Fruit fly (Drosophila melanogaster) whole organism, embryonic: ENCODE data around the gene Wnt6.

Experiments
- Asciz ChIP-seq: fragments of 200-800 bp; sonication (Bioruptor generic); optimal IDR thresholded peaks from 2 replicates; lab custom pipeline; 2017; ENCODE audit warnings: missing biosample characterization, mild to moderate bottlenecking, missing genetic modification characterization, missing genetic modification reagents
- CG10274 ChIP-seq: fragments of 200-800 bp; sonication (Bioruptor generic); optimal IDR thresholded peaks from 3 replicates; lab custom pipeline; 2017; ENCODE audit warnings: missing biosample characterization, mild to moderate bottlenecking, missing genetic modification characterization
- CG10959 ChIP-seq: fragments of 200-800 bp; sonication (Bioruptor generic); IDR thresholded peaks from 2 replicates; pipeline ENCODE4 v1.3.6; 2022; ENCODE audit warnings: missing biosample characterization, missing genetic modification characterization
- CG11085 ChIP-seq: fragments of 200-800 bp; sonication (Bioruptor generic); IDR thresholded peaks from 2 replicates; pipeline ENCODE4 v1.3.6; 2022; ENCODE audit warnings: missing biosample characterization, missing genetic modification characterization
- CG11247 ChIP-seq: fragments of 200-800 bp; sonication (Bioruptor generic); IDR thresholded peaks from 2 replicates; pipeline ENCODE4 v1.3.6; 2022; ENCODE audit warnings: missing biosample characterization, missing genetic modification characterization
- CG12104 ChIP-seq: fragments of 200-800 bp; sonication (Bioruptor generic); optimal IDR thresholded peaks from 3 replicates; lab custom pipeline; 2016; ENCODE audit warnings: missing biosample characterization, missing genetic modification characterization
- CG13296 ChIP-seq: fragments of 200-800 bp; sonication (Bioruptor generic); optimal IDR thresholded peaks from 3 replicates; lab custom pipeline; 2018; ENCODE audit warnings: missing biosample characterization, mild to moderate bottlenecking, missing genetic modification characterization
- CG13424 ChIP-seq: fragments of 200-800 bp; sonication (Bioruptor generic); optimal IDR thresholded peaks from 2 replicates; lab custom pipeline; 2019; ENCODE audit warnings: missing biosample characterization, mild to moderate bottlenecking, missing genetic modification characterization, moderate library complexity
- CG15479 ChIP-seq: fragments of 200-800 bp; sonication (Bioruptor generic); optimal IDR thresholded peaks from 3 replicates; lab custom pipeline; 2019; ENCODE audit warnings: missing biosample characterization, mild to moderate bottlenecking, missing genetic modification characterization, moderate library complexity
- CG16815 ChIP-seq: fragments of 200-800 bp; sonication (Bioruptor generic); optimal IDR thresholded peaks from 3 replicates; lab custom pipeline; 2017; ENCODE audit warnings: missing biosample characterization, mild to moderate bottlenecking, missing genetic modification characterization
- CG17568 ChIP-seq: fragments of 200-800 bp; sonication (Bioruptor generic); optimal IDR thresholded peaks from 2 replicates; lab custom pipeline; 2018; ENCODE audit warnings: missing biosample characterization, mild to moderate bottlenecking, missing genetic modification characterization, moderate library complexity
- CG17912 ChIP-seq: fragments of 200-800 bp; sonication (Bioruptor generic); optimal IDR thresholded peaks from 2 replicates; lab custom pipeline; 2018; ENCODE audit warnings: missing biosample characterization, mild to moderate bottlenecking, missing genetic modification characterization
- CG18764 ChIP-seq: fragments of 200-800 bp; sonication (Bioruptor generic); optimal IDR thresholded peaks from 3 replicates; lab custom pipeline; 2016; ENCODE audit warnings: missing biosample characterization, missing genetic modification characterization
- CG2116 ChIP-seq: fragments of 200-800 bp; sonication (Bioruptor generic); optimal IDR thresholded peaks from 3 replicates; lab custom pipeline; 2018; ENCODE audit warnings: missing biosample characterization, mild to moderate bottlenecking, missing genetic modification characterization
- CG2202 ChIP-seq: fragments of 200-800 bp; sonication (Bioruptor generic); optimal IDR thresholded peaks from 2 replicates; lab custom pipeline; 2018; ENCODE audit warnings: missing biosample characterization, mild to moderate bottlenecking, missing genetic modification characterization
- CG2875 ChIP-seq: fragments of 200-800 bp; sonication (Bioruptor generic); optimal IDR thresholded peaks from 2 replicates; lab custom pipeline; 2017; ENCODE audit warnings: missing biosample characterization, mild to moderate bottlenecking, missing genetic modification characterization, missing genetic modification reagents
- CG3065 ChIP-seq: fragments of 200-800 bp; sonication (Bioruptor generic); optimal IDR thresholded peaks from 2 replicates; lab custom pipeline; 2016; ENCODE audit warnings: missing biosample characterization, missing genetic modification characterization
- CG4328 ChIP-seq: fragments of 200-800 bp; sonication (Bioruptor generic); optimal IDR thresholded peaks from 3 replicates; lab custom pipeline; 2017; ENCODE audit warnings: missing biosample characterization, missing genetic modification reagents, missing genetic modification characterization
- CG6683 ChIP-seq: fragments of 200-800 bp; sonication (Bioruptor generic); optimal IDR thresholded peaks from 2 replicates; lab custom pipeline; 2017; ENCODE audit warnings: missing biosample characterization, mild to moderate bottlenecking, missing genetic modification characterization, missing genetic modification reagents
- CG7372 ChIP-seq: fragments of 200-800 bp; sonication (Bioruptor generic); IDR thresholded peaks from 2 replicates; pipeline ENCODE4 v1.3.6; 2022; ENCODE audit warnings: missing biosample characterization, missing genetic modification characterization
- CG7786 ChIP-seq: fragments of 200-800 bp; sonication (Bioruptor generic); optimal IDR thresholded peaks from 2 replicates; lab custom pipeline; 2016; ENCODE audit warnings: missing biosample characterization, missing genetic modification characterization
- CG9876 ChIP-seq: fragments of 200-800 bp; sonication (Bioruptor generic); optimal IDR thresholded peaks from 2 replicates; lab custom pipeline; 2016; ENCODE audit warnings: missing biosample characterization, missing genetic modification characterization
- MTF-1 ChIP-seq: fragments of 200-800 bp; sonication (Bioruptor generic); optimal IDR thresholded peaks from 2 replicates; lab custom pipeline; 2018; ENCODE audit warnings: missing biosample characterization, mild to moderate bottlenecking, missing genetic modification characterization, borderline replicate concordance
- Meics ChIP-seq: fragments of 200-800 bp; sonication (Bioruptor generic); optimal IDR thresholded peaks from 2 replicates; lab custom pipeline; 2017; ENCODE audit warnings: missing biosample characterization, mild to moderate bottlenecking, missing genetic modification characterization
- PHDP ChIP-seq: fragments of 200-800 bp; sonication (Bioruptor generic); optimal IDR thresholded peaks from 3 replicates; lab custom pipeline; 2018; ENCODE audit warnings: missing biosample characterization, mild to moderate bottlenecking, missing genetic modification characterization, moderate library complexity
- Scr ChIP-seq: fragments of 200-800 bp; sonication (Bioruptor generic); IDR thresholded peaks from 2 replicates; pipeline ENCODE4 v1.3.6; 2022; ENCODE audit warnings: missing biosample characterization, missing genetic modification characterization; ENCODE audit not compliant: partially characterized antibody
- bsh ChIP-seq, 2 experiments: fragments of 200-800 bp; sonication (Bioruptor generic); optimal IDR thresholded peaks; 2 replicates each; lab custom pipeline; 2017 to 2018; ENCODE audit warnings: mild to moderate bottlenecking in 2 of 2, missing biosample characterization in 2 of 2, missing genetic modification characterization in 2 of 2, moderate library complexity in 1 of 2
- cas ChIP-seq: fragments of 200-800 bp; sonication (Bioruptor generic); IDR thresholded peaks from 2 replicates; pipeline ENCODE4 v1.3.6; 2022; ENCODE audit warnings: missing biosample characterization, missing genetic modification characterization
- chif ChIP-seq, 2 experiments: fragments of 200-800 bp; sonication (Bioruptor generic); optimal IDR thresholded peaks; 3 replicates each; lab custom pipeline; 2016; ENCODE audit warnings: missing biosample characterization in 2 of 2, missing genetic modification characterization in 2 of 2
- fd3F ChIP-seq: fragments of 200-800 bp; sonication (Bioruptor generic); optimal IDR thresholded peaks from 2 replicates; lab custom pipeline; 2018; ENCODE audit warnings: missing biosample characterization, mild to moderate bottlenecking, missing genetic modification characterization, moderate library complexity
- gcm2 ChIP-seq: fragments of 200-800 bp; sonication (Bioruptor generic); optimal IDR thresholded peaks from 2 replicates; lab custom pipeline; 2016; ENCODE audit warnings: missing biosample characterization, missing genetic modification characterization
- kay ChIP-seq: fragments of 200-800 bp; sonication (Bioruptor generic); optimal IDR thresholded peaks from 2 replicates; lab custom pipeline; 2016; ENCODE audit warnings: missing biosample characterization, missing genetic modification characterization
- lmd ChIP-seq: fragments of 200-800 bp; sonication (Bioruptor generic); IDR thresholded peaks from 2 replicates; pipeline ENCODE4 v1.3.6; 2022; ENCODE audit warnings: missing biosample characterization, missing genetic modification characterization
- mam ChIP-seq: fragments of 200-800 bp; sonication (Bioruptor generic); optimal IDR thresholded peaks from 3 replicates; lab custom pipeline; 2016; ENCODE audit warnings: missing biosample characterization, missing genetic modification characterization
- pb ChIP-seq: fragments of 200-800 bp; sonication (Bioruptor generic); optimal IDR thresholded peaks from 3 replicates; lab custom pipeline; 2016; ENCODE audit warnings: missing biosample characterization, missing genetic modification characterization
- peb ChIP-seq: fragments of 200-800 bp; sonication (Bioruptor generic); IDR thresholded peaks from 2 replicates; pipeline ENCODE4 v1.3.6; 2022; ENCODE audit warnings: missing biosample characterization, missing genetic modification characterization
- prd ChIP-seq, 3 experiments: fragments of >200 bp in 2 of 3; fragments of 200-800 bp in 1 of 3; sonication (Bioruptor generic) in 1 of 3; optimal IDR thresholded peaks in 2 of 3; IDR thresholded peaks in 1 of 3; 2 replicates in 2 of 3; 3 replicates in 1 of 3; pipeline versions ENCODE4 v1.3.6 to Lab custom; 2017 to 2022; ENCODE audit warnings: missing biosample characterization in 1 of 3, missing genetic modification characterization in 1 of 3
- pum ChIP-seq: fragments of 200-800 bp; sonication (Bioruptor generic); optimal IDR thresholded peaks from 2 replicates; lab custom pipeline; 2016; ENCODE audit warnings: missing biosample characterization, missing genetic modification characterization
- pzg ChIP-seq: fragments of 200-800 bp; sonication (Bioruptor generic); optimal IDR thresholded peaks from 3 replicates; lab custom pipeline; 2018; ENCODE audit warnings: missing biosample characterization, mild to moderate bottlenecking, missing genetic modification characterization, moderate library complexity
- seq ChIP-seq: fragments of 200-800 bp; sonication (Bioruptor generic); IDR thresholded peaks from 2 replicates; pipeline ENCODE4 v1.3.6; 2022; ENCODE audit warnings: missing biosample characterization, missing genetic modification characterization
- stwl ChIP-seq: fragments of 200-800 bp; sonication (Bioruptor generic); optimal IDR thresholded peaks from 3 replicates; lab custom pipeline; 2018; ENCODE audit warnings: missing biosample characterization, mild to moderate bottlenecking, missing genetic modification characterization, moderate library complexity
- tll ChIP-seq, 2 experiments: fragments of 200-800 bp in 1 of 2; fragments of >200 bp in 1 of 2; sonication (Bioruptor generic) in 1 of 2; optimal IDR thresholded peaks; 2 replicates each; lab custom pipeline; 2017 to 2019; ENCODE audit warnings: missing biosample characterization in 2 of 2, missing genetic modification characterization in 2 of 2, mild to moderate bottlenecking in 1 of 2, moderate library complexity in 1 of 2
- tna ChIP-seq: fragments of 200-800 bp; sonication (Bioruptor generic); IDR thresholded peaks from 2 replicates; pipeline ENCODE4 v1.3.6; 2022; ENCODE audit warnings: missing biosample characterization, missing genetic modification characterization; ENCODE audit not compliant: partially characterized antibody
- unc-4 ChIP-seq: fragments of 200-800 bp; sonication (Bioruptor generic); IDR thresholded peaks from 2 replicates; pipeline ENCODE4 v1.3.6; 2022; ENCODE audit warnings: missing biosample characterization, missing genetic modification characterization; ENCODE audit not compliant: partially characterized antibody
- unpg ChIP-seq: fragments of 200-800 bp; sonication (Bioruptor generic); optimal IDR thresholded peaks from 3 replicates; lab custom pipeline; 2018; ENCODE audit warnings: missing biosample characterization, mild to moderate bottlenecking, missing genetic modification characterization, moderate library complexity
- vfl ChIP-seq: fragments of 200-800 bp; sonication (Bioruptor generic); optimal IDR thresholded peaks from 2 replicates; lab custom pipeline; 2016; ENCODE audit warnings: missing biosample characterization, missing genetic modification characterization
- vnd ChIP-seq: fragments of 200-800 bp; sonication (Bioruptor generic); IDR thresholded peaks from 3 replicates; pipeline ENCODE4 v1.3.6; 2022; ENCODE audit warnings: missing biosample characterization, missing genetic modification characterization; ENCODE audit not compliant: partially characterized antibody
- wek ChIP-seq: fragments of 200-800 bp; sonication (Bioruptor generic); optimal IDR thresholded peaks from 3 replicates; lab custom pipeline; 2018; ENCODE audit warnings: missing biosample characterization, mild to moderate bottlenecking, missing genetic modification characterization, moderate library complexity

Wnt6 gene

DNA sequence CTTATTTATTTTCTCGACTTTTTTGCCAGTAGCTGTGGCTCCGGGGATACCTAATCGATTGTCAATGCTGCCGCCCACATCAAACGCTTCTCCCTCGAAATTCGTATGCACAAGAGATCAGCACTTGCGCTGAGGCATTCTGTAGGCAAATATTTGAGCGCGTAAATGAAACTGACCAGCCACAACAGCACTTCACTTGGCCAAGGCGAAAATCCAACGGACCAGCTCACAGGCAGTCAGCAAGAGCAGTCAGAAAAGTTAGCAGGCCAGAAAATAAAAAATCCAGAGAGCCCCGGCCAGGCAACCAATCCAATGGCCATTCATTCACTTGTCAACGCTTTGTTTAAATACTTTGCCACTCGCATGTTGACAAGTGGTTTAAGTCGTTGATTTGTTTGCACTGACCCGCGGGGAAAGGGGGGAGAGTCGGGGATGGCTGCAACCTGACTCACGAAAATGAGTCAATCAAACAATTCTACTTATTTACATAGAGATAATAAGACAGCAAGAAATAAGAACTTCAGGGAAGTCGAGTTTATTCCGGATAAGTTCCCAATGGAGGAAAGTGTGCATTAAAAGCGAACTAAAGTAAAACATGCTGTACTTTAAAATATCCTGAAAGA is 6.0 kb downstream of the Wnt6 start (continued):
- no peak for TF ChIP-seq CG10274 (GFP tag; lab: Kevin White, UChicago)
- no peak for TF ChIP-seq tll (GFP tag; optimal IDR thresholded peaks at IDR 0.05; lab: Kevin White, UChicago)
- peak; percentile 54 for TF ChIP-seq CG2202 (tag; lab: Kevin White, UChicago)
- TF ChIP-seq peb (GFP tag; lab: Robert Waterston, UW) = no peak
- TF ChIP-seq fd3F = no peak
- no peak for TF ChIP-seq CG7372 (GFP tag; lab: Robert Waterston, UW)
- TF ChIP-seq stwl = no peak
- TF ChIP-seq cas (GFP tag; lab: Robert Waterston, UW) = no peak
- no peak; the same call in 1 of the 2 replicates for TF ChIP-seq CG11247 (GFP tag; lab: Robert Waterston, UW)
- peak; percentile 10 for TF ChIP-seq CG13296 (GFP tag; lab: Kevin White, UChicago)
- peak; percentile 50 for TF ChIP-seq Asciz (GFP tag; lab: Kevin White, UChicago)
- TF ChIP-seq CG12104 = no peak
- peak; percentile 28 for TF ChIP-seq MTF-1 (GFP tag; lab: Kevin White, UChicago)
- TF ChIP-seq CG13424 = peak; percentile 3
- no peak for TF ChIP-seq CG11085
- TF ChIP-seq unpg (GFP tag; lab: Kevin White, UChicago) = no peak
- TF ChIP-seq chif (GFP tag; optimal IDR thresholded peaks at IDR 0.05; lab: Kevin White, UChicago) = peak in 1 of 2 experiments; percentile 29
- TF ChIP-seq unc-4 (GFP tag; lab: Robert Waterston, UW) = no peak
- TF ChIP-seq CG17568 (GFP tag; lab: Kevin White, UChicago) = peak; percentile 12
- peak; percentile 8 for TF ChIP-seq CG2116 (GFP tag; lab: Kevin White, UChicago)
- no peak for TF ChIP-seq PHDP (tag; lab: Kevin White, UChicago)
- no peak; the same call in 1 of the 2 replicates for TF ChIP-seq seq (GFP tag; lab: Robert Waterston, UW)
- TF ChIP-seq pzg (GFP tag; lab: Kevin White, UChicago) = no peak
- TF ChIP-seq prd (optimal IDR thresholded peaks at IDR 0.05; lab: Kevin White, UChicago) = no peak
- TF ChIP-seq prd (GFP tag; IDR thresholded peaks at IDR 0.05; lab: Robert Waterston, UW) = peak; percentile 38; the same call in 1 of the 3 replicates
- no peak for TF ChIP-seq CG18764
- TF ChIP-seq kay (GFP tag; lab: Kevin White, UChicago) = no peak
- no peak for TF ChIP-seq CG6683
- no peak for TF ChIP-seq CG3065 (GFP tag; lab: Kevin White, UChicago)
- TF ChIP-seq CG17912 = no peak
- no peak for TF ChIP-seq Scr (GFP tag; lab: Robert Waterston, UW)
- no peak for TF ChIP-seq vnd (GFP tag; lab: Robert Waterston, UW)
- no peak for TF ChIP-seq CG9876 (GFP tag; lab: Kevin White, UChicago)
- peak; percentile 36; the same call in 1 of the 2 replicates for TF ChIP-seq CG10959
- TF ChIP-seq CG15479 (GFP tag; lab: Kevin White, UChicago) = no peak
- TF ChIP-seq Meics = no peak
- no peak for TF ChIP-seq mam (GFP tag; lab: Kevin White, UChicago)
- no peak for TF ChIP-seq CG7786 (GFP tag; lab: Kevin White, UChicago)
- TF ChIP-seq CG4328 (GFP tag; lab: Kevin White, UChicago) = no peak
- TF ChIP-seq wek (GFP tag; lab: Kevin White, UChicago) = peak; percentile 38
- TF ChIP-seq bsh (GFP tag; optimal IDR thresholded peaks at IDR 0.05; lab: Kevin White, UChicago) = peak in 1 of 2 experiments; percentile 15
- no peak for TF ChIP-seq tna
- no peak for TF ChIP-seq gcm2 (GFP tag; lab: Kevin White, UChicago)
- no peak for TF ChIP-seq vfl (GFP tag; lab: Kevin White, UChicago)
- no peak for TF ChIP-seq CG2875
- 0 out of 2 replicates have a peak, but pooled peaks have one; percentile 12 for TF ChIP-seq lmd (GFP tag; lab: Robert Waterston, UW)
- no peak for TF ChIP-seq pum (GFP tag; lab: Kevin White, UChicago)
- TF ChIP-seq CG16815 (GFP tag; lab: Kevin White, UChicago) = no peak
- no peak for TF ChIP-seq pb (GFP tag; lab: Kevin White, UChicago)
